Fruit fly (Drosophila melanogaster) whole organism, wandering third instar larva: ENCODE data around the gene CG43850.

Experiments
- Abd-B ChIP-seq: fragments of >200 bp; optimal IDR thresholded peaks from 2 replicates; lab custom pipeline; 2017; ENCODE audit warnings: missing biosample characterization, missing genetic modification characterization
- CG32264 ChIP-seq: fragments of 200-800 bp; sonication (Bioruptor generic); optimal IDR thresholded peaks from 2 replicates; lab custom pipeline; 2016; ENCODE audit warnings: missing biosample characterization, missing genetic modification characterization
- CG9705 ChIP-seq: fragments of 200-800 bp; sonication (Bioruptor generic); optimal IDR thresholded peaks from 2 replicates; lab custom pipeline; 2018; ENCODE audit warnings: missing biosample characterization, mild to moderate bottlenecking, missing genetic modification characterization
- CrebA ChIP-seq: fragments of 200-800 bp; sonication (Bioruptor generic); optimal IDR thresholded peaks from 2 replicates; lab custom pipeline; 2016; ENCODE audit warnings: missing biosample characterization, mild to moderate bottlenecking, missing genetic modification characterization, borderline replicate concordance
- Dfd ChIP-seq: fragments of >200 bp; optimal IDR thresholded peaks from 2 replicates; lab custom pipeline; 2017; ENCODE audit warnings: missing biosample characterization, missing genetic modification characterization
- Dif ChIP-seq: fragments of 200-275, 200-300 bp; sonication (Bioruptor generic); optimal IDR thresholded peaks from 2 replicates; lab custom pipeline; 2018; ENCODE audit warnings: missing biosample characterization, missing genetic modification characterization; ENCODE audit not compliant: partially characterized antibody
- GATAd ChIP-seq: sonication (Bioruptor generic); optimal IDR thresholded peaks from 2 replicates; lab custom pipeline; 2016; ENCODE audit warnings: missing biosample characterization, missing genetic modification characterization
- HLH106 ChIP-seq: fragments of 200-800 bp; optimal IDR thresholded peaks from 3 replicates; lab custom pipeline; 2019; ENCODE audit warnings: missing biosample characterization, mild to moderate bottlenecking, missing genetic modification characterization, moderate library complexity
- Hnf4 ChIP-seq: fragments of 200-800 bp; sonication (Bioruptor generic); optimal IDR thresholded peaks from 2 replicates; lab custom pipeline; 2016; ENCODE audit warnings: missing biosample characterization, mild to moderate bottlenecking, missing genetic modification characterization
- Hr78 ChIP-seq: fragments of >200 bp; optimal IDR thresholded peaks from 2 replicates; lab custom pipeline; 2017; ENCODE audit warnings: missing biosample characterization, missing genetic modification characterization
- Hr83 ChIP-seq: fragments of 200-300 bp; sonication (Bioruptor generic); optimal IDR thresholded peaks from 2 replicates; lab custom pipeline; 2016; ENCODE audit warnings: missing biosample characterization, mild to moderate bottlenecking, missing genetic modification characterization, moderate library complexity; ENCODE audit not compliant: poor library complexity, severe bottlenecking
- Jra ChIP-seq: sonication (Bioruptor generic); optimal IDR thresholded peaks from 2 replicates; lab custom pipeline; 2016; ENCODE audit warnings: missing biosample characterization, missing genetic modification characterization
- Mio ChIP-seq: sonication (Bioruptor generic); optimal IDR thresholded peaks from 2 replicates; lab custom pipeline; 2016; ENCODE audit warnings: missing biosample characterization, missing genetic modification characterization
- Myc ChIP-seq: fragments of >200 bp; optimal IDR thresholded peaks from 2 replicates; lab custom pipeline; 2017
- N ChIP-seq: fragments of >200 bp; optimal IDR thresholded peaks from 2 replicates; lab custom pipeline; 2018; ENCODE audit warnings: missing biosample characterization, missing external identifiers, missing genetic modification characterization
- OdsH ChIP-seq: fragments of 200-800 bp; sonication (Bioruptor generic); optimal IDR thresholded peaks from 2 replicates; lab custom pipeline; 2016; ENCODE audit warnings: missing biosample characterization, mild to moderate bottlenecking, missing genetic modification characterization
- Rel ChIP-seq, 2 experiments: fragments of 200-800 bp; sonication (Bioruptor generic) in 1 of 2; optimal IDR thresholded peaks; 2 replicates in 1 of 2; 3 replicates in 1 of 2; lab custom pipeline; 2016 to 2019; ENCODE audit warnings: mild to moderate bottlenecking in 2 of 2, missing biosample characterization in 2 of 2, missing genetic modification characterization in 2 of 2, moderate library complexity in 1 of 2
- Sp1 ChIP-seq: fragments of 200-800 bp; sonication (Bioruptor generic); optimal IDR thresholded peaks from 3 replicates; lab custom pipeline; 2019; ENCODE audit warnings: missing biosample characterization, mild to moderate bottlenecking, missing genetic modification characterization, moderate library complexity
- Vsx2 ChIP-seq: fragments of 200-300, 225-300 bp; sonication (Bioruptor generic); optimal IDR thresholded peaks from 2 replicates; lab custom pipeline; 2018; ENCODE audit warnings: missing biosample characterization, missing genetic modification characterization; ENCODE audit not compliant: partially characterized antibody
- br ChIP-seq: fragments of 200-800 bp; sonication (Bioruptor generic); optimal IDR thresholded peaks from 2 replicates; lab custom pipeline; 2016; ENCODE audit warnings: missing biosample characterization, missing genetic modification characterization
- brk ChIP-seq: fragments of 200-800 bp; sonication (Bioruptor generic); optimal IDR thresholded peaks from 2 replicates; lab custom pipeline; 2016; ENCODE audit warnings: missing biosample characterization, mild to moderate bottlenecking, missing genetic modification characterization
- dl ChIP-seq, 2 experiments: fragments of 175-275, 200-275 bp in 1 of 2; fragments of 200-275 bp in 1 of 2; sonication (Bioruptor generic); optimal IDR thresholded peaks; lab custom pipeline; 2018; ENCODE audit warnings: mild to moderate bottlenecking in 2 of 2, missing biosample characterization in 2 of 2, missing genetic modification characterization in 2 of 2, moderate library complexity in 2 of 2; ENCODE audit not compliant: partially characterized antibody in 2 of 2, insufficient read depth in 1 of 2
- dmrt93B ChIP-seq: fragments of 200-800 bp; sonication (Bioruptor generic); optimal IDR thresholded peaks from 2 replicates; lab custom pipeline; 2018; ENCODE audit warnings: missing biosample characterization, mild to moderate bottlenecking, missing genetic modification characterization
- dsf ChIP-seq: sonication (Bioruptor generic); optimal IDR thresholded peaks from 2 replicates; lab custom pipeline; 2016; ENCODE audit warnings: missing biosample characterization, missing genetic modification characterization, borderline replicate concordance
- ey ChIP-seq: fragments of 200-800 bp; sonication (Bioruptor generic); optimal IDR thresholded peaks from 2 replicates; lab custom pipeline; 2016; ENCODE audit warnings: missing biosample characterization, missing genetic modification characterization
- foxo ChIP-seq, 2 experiments: fragments of 200-800 bp; sonication (Bioruptor generic); optimal IDR thresholded peaks; 2 replicates in 1 of 2; 3 replicates in 1 of 2; lab custom pipeline; 2016 to 2017; ENCODE audit warnings: missing biosample characterization in 2 of 2, missing genetic modification characterization in 2 of 2
- fru ChIP-seq: fragments of 200-800 bp; sonication (Bioruptor generic); optimal IDR thresholded peaks from 3 replicates; lab custom pipeline; 2016; ENCODE audit warnings: missing biosample characterization, mild to moderate bottlenecking, missing genetic modification characterization
- h ChIP-seq: fragments of 200-800 bp; sonication (Bioruptor generic); optimal IDR thresholded peaks from 3 replicates; lab custom pipeline; 2016; ENCODE audit warnings: missing biosample characterization, mild to moderate bottlenecking, missing genetic modification characterization
- jim ChIP-seq: fragments of 175-275, 200-325 bp; sonication (Bioruptor generic); optimal IDR thresholded peaks from 2 replicates; lab custom pipeline; 2016; ENCODE audit warnings: missing biosample characterization, mild to moderate bottlenecking, missing genetic modification characterization
- lola ChIP-seq: fragments of >200 bp; optimal IDR thresholded peaks from 2 replicates; lab custom pipeline; 2017; ENCODE audit warnings: missing biosample characterization, missing genetic modification characterization
- pan ChIP-seq: fragments of >200 bp; optimal IDR thresholded peaks from 2 replicates; lab custom pipeline; 2017
- psq ChIP-seq: fragments of 200-800 bp; sonication (Bioruptor generic); optimal IDR thresholded peaks from 3 replicates; lab custom pipeline; 2017; ENCODE audit warnings: missing biosample characterization, mild to moderate bottlenecking, missing genetic modification characterization, moderate library complexity
- rgr ChIP-seq: fragments of 200-800 bp; sonication (Bioruptor generic); optimal IDR thresholded peaks from 3 replicates; lab custom pipeline; 2016; ENCODE audit warnings: missing biosample characterization, mild to moderate bottlenecking, missing genetic modification characterization
- sage ChIP-seq: fragments of 200-800 bp; sonication (Bioruptor generic); optimal IDR thresholded peaks from 2 replicates; lab custom pipeline; 2016; ENCODE audit warnings: missing biosample characterization, mild to moderate bottlenecking, missing genetic modification characterization
- sv ChIP-seq: fragments of 200-800 bp; sonication (Bioruptor generic); optimal IDR thresholded peaks from 3 replicates; lab custom pipeline; 2016; ENCODE audit warnings: missing biosample characterization, missing genetic modification characterization
- tai ChIP-seq: sonication (Bioruptor generic); optimal IDR thresholded peaks from 2 replicates; lab custom pipeline; 2016; ENCODE audit warnings: missing biosample characterization, missing genetic modification characterization
- usp ChIP-seq: fragments of >200 bp; optimal IDR thresholded peaks from 2 replicates; lab custom pipeline; 2017; ENCODE audit warnings: missing biosample characterization, missing genetic modification characterization
- woc ChIP-seq: sonication (Bioruptor generic); optimal IDR thresholded peaks from 2 replicates; lab custom pipeline; 2016; ENCODE audit warnings: missing biosample characterization, mild to moderate bottlenecking, missing genetic modification characterization

Gene CG43850

DNA sequence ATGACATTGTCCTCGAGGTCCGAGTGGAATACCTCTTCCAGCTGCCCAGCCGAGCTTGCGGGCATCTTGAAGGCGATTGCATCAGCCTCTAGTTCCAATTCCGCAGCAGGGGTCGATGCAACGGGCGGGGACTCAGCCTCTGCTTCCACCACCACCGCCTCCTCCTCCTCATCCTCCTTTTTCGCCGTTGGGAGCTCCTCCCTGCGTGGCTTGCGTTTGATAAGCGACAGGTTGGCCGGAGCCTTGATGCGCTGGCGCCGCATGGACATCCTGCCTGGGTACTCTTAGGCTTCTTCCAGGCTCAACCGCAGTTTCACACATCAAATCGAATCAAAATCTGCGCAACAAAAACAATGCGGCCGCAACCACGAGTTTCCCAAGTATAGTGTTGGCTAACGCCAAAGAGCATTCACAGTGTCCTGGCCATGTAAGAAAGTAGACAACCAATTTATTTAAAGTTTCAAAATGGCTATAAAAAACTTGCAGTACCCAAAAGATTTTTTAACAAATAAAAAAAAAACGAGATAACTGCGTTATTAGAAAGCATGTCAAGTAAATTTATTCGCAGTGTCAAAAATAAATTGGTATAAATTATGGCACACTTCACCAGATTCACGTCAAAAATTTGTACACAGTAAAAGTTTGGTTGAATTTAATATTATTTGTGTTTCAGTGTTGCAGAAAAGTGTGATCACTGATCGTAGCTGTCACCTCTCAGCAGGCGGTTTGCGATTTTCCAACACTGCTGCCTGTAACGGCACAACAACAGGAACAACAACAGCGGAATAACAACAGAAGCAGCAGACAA is 41.6 kb upstream of the CG43850 start, which contains the start of the genes Bdp1 and CG6565:
TSS of gene Bdp1 (minus strand) at position 456 of the 808 bp plus-strand sequence.
TSS of gene CG6565 (plus strand) at position 585 of the 808 bp plus-strand sequence.
- peak; percentile 97 for TF ChIP-seq rgr (GFP tag; lab: Kevin White, UChicago)
- peak; percentile 96 for TF ChIP-seq HLH106 (tag; lab: Kevin White, UChicago)
- TF ChIP-seq jim (GFP tag; lab: Kevin White, UChicago), result peak; percentile 62
- no peak for TF ChIP-seq N (GFP tag; lab: Kevin White, UChicago)
- peak; percentile 99 for TF ChIP-seq woc (GFP tag; lab: Kevin White, UChicago)
- peak; percentile 98 for TF ChIP-seq h
- peak; percentile 96 for TF ChIP-seq dsf (GFP tag; lab: Kevin White, UChicago)
- TF ChIP-seq ey, result peak; percentile 98
- no peak for TF ChIP-seq pan (lab: Kevin White, UChicago)
- TF ChIP-seq Rel (GFP tag; optimal IDR thresholded peaks at IDR 0.05; lab: Kevin White, UChicago), result no peak
- TF ChIP-seq Rel (tag; optimal IDR thresholded peaks at IDR 0.05; lab: Kevin White, UChicago), result peak; percentile 69
- peak; percentile 98 for TF ChIP-seq Jra (GFP tag; lab: Kevin White, UChicago)
- TF ChIP-seq foxo (GFP tag; optimal IDR thresholded peaks at IDR 0.05; lab: Kevin White, UChicago), result peak; percentile 78 to 98
- peak; percentile 95 for TF ChIP-seq Sp1 (GFP tag; lab: Kevin White, UChicago)
- no peak for TF ChIP-seq lola
- no peak for TF ChIP-seq Abd-B
- TF ChIP-seq Dfd (GFP tag; lab: Kevin White, UChicago), result no peak
- TF ChIP-seq sv (GFP tag; lab: Kevin White, UChicago), result peak; percentile 99
- no peak for TF ChIP-seq Hr78 (GFP tag; lab: Kevin White, UChicago)
- TF ChIP-seq Dif (GFP tag; lab: Kevin White, UChicago), result no peak
- no peak for TF ChIP-seq tai
- TF ChIP-seq Vsx2 (GFP tag; lab: Kevin White, UChicago), result no peak
- TF ChIP-seq brk, result no peak
- peak; percentile 77 for TF ChIP-seq Mio
- TF ChIP-seq br (GFP tag; lab: Kevin White, UChicago), result peak; percentile 97
- TF ChIP-seq sage (GFP tag; lab: Kevin White, UChicago), result no peak
- TF ChIP-seq fru (GFP tag; lab: Kevin White, UChicago), result peak; percentile 98
- peak; percentile 92 for TF ChIP-seq Myc (lab: Kevin White, UChicago)
- peak; percentile 96 for TF ChIP-seq Hnf4 (GFP tag; lab: Kevin White, UChicago)
- peak; percentile 89 for TF ChIP-seq CG32264 (GFP tag; lab: Kevin White, UChicago)
- peak; percentile 93 for TF ChIP-seq GATAd (GFP tag; lab: Kevin White, UChicago)
- TF ChIP-seq dmrt93B (GFP tag; lab: Kevin White, UChicago), result peak; percentile 98
- TF ChIP-seq CG9705 (GFP tag; lab: Kevin White, UChicago), result peak; percentile 96
- peak; percentile 19 for TF ChIP-seq Hr83 (GFP tag; lab: Kevin White, UChicago)
- TF ChIP-seq psq (GFP tag; lab: Kevin White, UChicago), result peak; percentile 94
- peak; percentile 96 for TF ChIP-seq OdsH
- no peak for TF ChIP-seq dl (GFP tag; optimal IDR thresholded peaks at IDR 0.05; lab: Kevin White, UChicago; ENCODE audit: insufficient read depth in 1 of 2, partially characterized antibody in 2 of 2)
- no peak for TF ChIP-seq usp (GFP tag; lab: Kevin White, UChicago)
- TF ChIP-seq CrebA (GFP tag; lab: Kevin White, UChicago), result no peak

DNA sequence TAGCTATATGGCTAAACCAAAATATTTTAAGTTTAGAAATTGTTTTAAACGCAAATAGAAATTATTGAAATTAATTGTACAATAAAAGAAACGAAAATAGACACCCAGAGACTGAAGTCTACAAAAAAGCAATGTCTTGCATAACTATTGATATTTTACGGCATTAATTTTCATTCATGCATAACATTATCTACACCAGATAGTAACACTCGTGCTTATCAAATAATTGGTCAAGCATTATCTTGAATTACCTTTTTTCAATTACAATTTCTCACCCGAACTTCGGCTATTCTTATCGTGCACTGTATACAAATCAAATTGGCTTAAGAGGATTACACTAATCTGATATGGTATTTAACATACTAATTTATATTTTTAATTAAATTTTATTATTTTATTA is 39.1 kb upstream of the CG43850 start:
- no peak for TF ChIP-seq foxo (GFP tag; optimal IDR thresholded peaks at IDR 0.05; lab: Kevin White, UChicago)
- no peak for TF ChIP-seq jim (GFP tag; lab: Kevin White, UChicago)
- TF ChIP-seq dl (GFP tag; optimal IDR thresholded peaks at IDR 0.05; lab: Kevin White, UChicago; ENCODE audit: insufficient read depth in 1 of 2, partially characterized antibody in 2 of 2), result no peak
